Fruit fly (Drosophila melanogaster) whole organism, embryonic: Measurements from ENCODE around the gene Prp16.

Experiments
- Ada2b ChIP-seq: fragments of 200-800 bp; sonication (Bioruptor generic); IDR thresholded peaks from 2 replicates; pipeline ENCODE4 v1.3.6; 2022; ENCODE audit warnings: missing biosample characterization, missing genetic modification characterization
- Atf-2 ChIP-seq: fragments of 200-800 bp; sonication (Bioruptor generic); optimal IDR thresholded peaks from 2 replicates; lab custom pipeline; 2016; ENCODE audit warnings: missing biosample characterization, missing genetic modification characterization
- CG10274 ChIP-seq: fragments of 200-800 bp; sonication (Bioruptor generic); optimal IDR thresholded peaks from 3 replicates; lab custom pipeline; 2017; ENCODE audit warnings: missing biosample characterization, mild to moderate bottlenecking, missing genetic modification characterization
- CG10462 ChIP-seq: fragments of 200-800 bp; sonication (Bioruptor generic); optimal IDR thresholded peaks from 2 replicates; lab custom pipeline; 2016; ENCODE audit warnings: missing biosample characterization, missing genetic modification characterization
- CG10543 ChIP-seq: fragments of 200-800 bp; sonication (Bioruptor generic); optimal IDR thresholded peaks from 3 replicates; lab custom pipeline; 2017; ENCODE audit warnings: missing biosample characterization, mild to moderate bottlenecking, missing genetic modification characterization, moderate library complexity
- CG10654 ChIP-seq: fragments of 200-800 bp; sonication (Bioruptor generic); optimal IDR thresholded peaks from 2 replicates; lab custom pipeline; 2016; ENCODE audit warnings: missing biosample characterization, missing genetic modification characterization
- CG12071 ChIP-seq: fragments of 200-800 bp; sonication (Bioruptor generic); optimal IDR thresholded peaks from 3 replicates; lab custom pipeline; 2018; ENCODE audit warnings: missing biosample characterization, mild to moderate bottlenecking, missing genetic modification characterization
- CG12155 ChIP-seq: fragments of 200-800 bp; sonication (Bioruptor generic); optimal IDR thresholded peaks from 3 replicates; lab custom pipeline; 2016; ENCODE audit warnings: missing biosample characterization, missing genetic modification characterization
- CG13123 ChIP-seq: fragments of 200-800 bp; sonication (Bioruptor generic); optimal IDR thresholded peaks from 2 replicates; lab custom pipeline; 2016; ENCODE audit warnings: missing biosample characterization, missing genetic modification characterization
- CG13894 ChIP-seq: fragments of 200-800 bp; sonication (Bioruptor generic); optimal IDR thresholded peaks from 3 replicates; lab custom pipeline; 2018; ENCODE audit warnings: missing biosample characterization, mild to moderate bottlenecking, missing genetic modification characterization, moderate library complexity
- CG15269 ChIP-seq: fragments of 200-800 bp; sonication (Bioruptor generic); optimal IDR thresholded peaks from 2 replicates; lab custom pipeline; 2018; ENCODE audit warnings: missing biosample characterization, mild to moderate bottlenecking, missing genetic modification characterization, moderate library complexity
- CG16813 ChIP-seq: fragments of 200-800 bp; sonication (Bioruptor generic); IDR thresholded peaks from 3 replicates; pipeline ENCODE4 v1.3.6; 2022; ENCODE audit warnings: missing biosample characterization, missing genetic modification characterization; ENCODE audit not compliant: partially characterized antibody
- CG17802 ChIP-seq: fragments of 200-800 bp; sonication (Bioruptor generic); optimal IDR thresholded peaks from 2 replicates; lab custom pipeline; 2018; ENCODE audit warnings: missing biosample characterization, mild to moderate bottlenecking, missing genetic modification characterization, moderate library complexity
- CG18011 ChIP-seq: fragments of 200-800 bp; sonication (Bioruptor generic); optimal IDR thresholded peaks from 2 replicates; lab custom pipeline; 2017; ENCODE audit warnings: missing biosample characterization, missing genetic modification characterization, mild to moderate bottlenecking, moderate library complexity, missing genotype
- CG2199 ChIP-seq: fragments of 200-800 bp; sonication (Bioruptor generic); IDR thresholded peaks from 3 replicates; pipeline ENCODE4 v1.3.6; 2022; ENCODE audit warnings: missing biosample characterization, missing genetic modification characterization
- CG2678 ChIP-seq: fragments of 200-800 bp; sonication (Bioruptor generic); optimal IDR thresholded peaks from 3 replicates; lab custom pipeline; 2019; ENCODE audit warnings: missing biosample characterization, mild to moderate bottlenecking, missing genetic modification characterization, moderate library complexity
- CG31224 ChIP-seq: fragments of 200-800 bp; sonication (Bioruptor generic); IDR thresholded peaks from 2 replicates; pipeline ENCODE4 v1.3.6; 2022; ENCODE audit warnings: missing biosample characterization, missing genetic modification characterization
- CG3847 ChIP-seq: fragments of 200-800 bp; sonication (Bioruptor generic); IDR thresholded peaks from 2 replicates; pipeline ENCODE4 v1.3.6; 2022; ENCODE audit warnings: missing biosample characterization, missing genetic modification characterization
- CG4617 ChIP-seq: fragments of 200-800 bp; sonication (Bioruptor generic); optimal IDR thresholded peaks from 3 replicates; lab custom pipeline; 2016; ENCODE audit warnings: missing biosample characterization, missing genetic modification characterization, borderline replicate concordance
- CG6654 ChIP-seq: fragments of 200-800 bp; sonication (Bioruptor generic); optimal IDR thresholded peaks from 2 replicates; lab custom pipeline; 2017; ENCODE audit warnings: missing biosample characterization, mild to moderate bottlenecking, missing genetic modification characterization
- CG7839 ChIP-seq: fragments of 200-800 bp; sonication (Bioruptor generic); optimal IDR thresholded peaks from 3 replicates; lab custom pipeline; 2018; ENCODE audit warnings: missing biosample characterization, mild to moderate bottlenecking, missing genetic modification characterization, moderate library complexity
- CG8281 ChIP-seq: fragments of 200-800 bp; sonication (Bioruptor generic); optimal IDR thresholded peaks from 2 replicates; lab custom pipeline; 2018; ENCODE audit warnings: missing biosample characterization, mild to moderate bottlenecking, missing genetic modification characterization, moderate library complexity
- CG9817 ChIP-seq: fragments of 200-800 bp; sonication (Bioruptor generic); optimal IDR thresholded peaks from 2 replicates; lab custom pipeline; 2018; ENCODE audit warnings: missing biosample characterization, mild to moderate bottlenecking, missing genetic modification characterization, moderate library complexity
- Chrac-16 ChIP-seq: fragments of 200-800 bp; sonication (Bioruptor generic); optimal IDR thresholded peaks from 3 replicates; lab custom pipeline; 2016; ENCODE audit warnings: missing biosample characterization, missing genetic modification characterization
- CoRest ChIP-seq: fragments of 200-800 bp; sonication (Bioruptor generic); optimal IDR thresholded peaks from 3 replicates; lab custom pipeline; 2018; ENCODE audit warnings: missing biosample characterization, mild to moderate bottlenecking, missing genetic modification characterization, moderate library complexity
- Dfd ChIP-seq, 2 experiments: fragments of >200 bp; optimal IDR thresholded peaks; 2 replicates each; lab custom pipeline; 2017; ENCODE audit warnings: missing biosample characterization in 2 of 2, missing genetic modification characterization in 2 of 2
- Dp ChIP-seq: fragments of 200-800 bp; sonication (Bioruptor generic); optimal IDR thresholded peaks from 2 replicates; lab custom pipeline; 2018; ENCODE audit warnings: missing biosample characterization, mild to moderate bottlenecking, missing genetic modification characterization, moderate library complexity
- Fer2 ChIP-seq: fragments of 200-800 bp; sonication (Bioruptor generic); optimal IDR thresholded peaks from 2 replicates; lab custom pipeline; 2018; ENCODE audit warnings: missing biosample characterization, mild to moderate bottlenecking, missing genetic modification characterization, moderate library complexity
- Lpt ChIP-seq: fragments of >200 bp; optimal IDR thresholded peaks from 2 replicates; lab custom pipeline; 2018; ENCODE audit warnings: missing biosample characterization, missing genetic modification characterization
- MBD-R2 ChIP-seq: fragments of 200-800 bp; sonication (Bioruptor generic); IDR thresholded peaks from 2 replicates; pipeline ENCODE4 v1.3.6; 2022; ENCODE audit warnings: missing biosample characterization, missing genetic modification characterization
- MESR4 ChIP-seq: fragments of 200-800 bp; sonication (Bioruptor generic); optimal IDR thresholded peaks from 2 replicates; lab custom pipeline; 2018; ENCODE audit warnings: missing biosample characterization, mild to moderate bottlenecking, missing genetic modification characterization, moderate library complexity
- Sry-δ ChIP-seq: fragments of 200-800 bp; sonication (Bioruptor generic); optimal IDR thresholded peaks from 2 replicates; lab custom pipeline; 2016; ENCODE audit warnings: missing biosample characterization, missing genetic modification characterization
- Ssrp ChIP-seq: fragments of 200-800 bp; sonication (Bioruptor generic); optimal IDR thresholded peaks from 2 replicates; lab custom pipeline; 2018; ENCODE audit warnings: missing biosample characterization, mild to moderate bottlenecking, missing genetic modification characterization, moderate library complexity
- YL-1 ChIP-seq: fragments of 200-800 bp; sonication (Bioruptor generic); optimal IDR thresholded peaks from 3 replicates; lab custom pipeline; 2017; ENCODE audit warnings: missing biosample characterization, mild to moderate bottlenecking, missing genetic modification characterization
- ash1 ChIP-seq: fragments of 200-800 bp; sonication (Bioruptor generic); optimal IDR thresholded peaks from 2 replicates; lab custom pipeline; 2018; ENCODE audit warnings: missing biosample characterization, mild to moderate bottlenecking, missing genetic modification characterization
- dati ChIP-seq: fragments of 200-800 bp; sonication (Bioruptor generic); IDR thresholded peaks from 2 replicates; pipeline ENCODE4 v1.3.6; 2022; ENCODE audit warnings: missing biosample characterization, missing genetic modification characterization
- dpn ChIP-seq, 2 experiments: fragments of 200-800 bp; sonication (Bioruptor generic); optimal IDR thresholded peaks; 3 replicates each; lab custom pipeline; 2016; ENCODE audit warnings: missing biosample characterization in 2 of 2, missing genetic modification characterization in 2 of 2
- fd64A ChIP-seq: fragments of 200-800 bp; sonication (Bioruptor generic); optimal IDR thresholded peaks from 3 replicates; lab custom pipeline; 2018; ENCODE audit warnings: missing biosample characterization, mild to moderate bottlenecking, missing genetic modification characterization
- hbn ChIP-seq: fragments of 200-800 bp; sonication (Bioruptor generic); IDR thresholded peaks from 2 replicates; pipeline ENCODE4 v1.3.6; 2022; ENCODE audit warnings: missing biosample characterization, missing genetic modification characterization; ENCODE audit not compliant: partially characterized antibody
- luna ChIP-seq: fragments of 200-800 bp; sonication (Bioruptor generic); optimal IDR thresholded peaks from 2 replicates; lab custom pipeline; 2016; ENCODE audit warnings: missing biosample characterization, missing genetic modification characterization
- org-1 ChIP-seq: fragments of 200-800 bp; sonication (Bioruptor generic); optimal IDR thresholded peaks from 2 replicates; lab custom pipeline; 2017; ENCODE audit warnings: missing biosample characterization, missing genetic modification characterization
- repo ChIP-seq: fragments of 200-800 bp; sonication (Bioruptor generic); optimal IDR thresholded peaks from 2 replicates; lab custom pipeline; 2016; ENCODE audit warnings: missing biosample characterization, missing genetic modification characterization
- sd ChIP-seq: fragments of 200-800 bp; sonication (Bioruptor generic); optimal IDR thresholded peaks from 3 replicates; lab custom pipeline; 2018; ENCODE audit warnings: missing biosample characterization, mild to moderate bottlenecking, missing genetic modification characterization, moderate library complexity
- sqz ChIP-seq: fragments of 200-800 bp; sonication (Bioruptor generic); optimal IDR thresholded peaks from 3 replicates; lab custom pipeline; 2018; ENCODE audit warnings: missing biosample characterization, mild to moderate bottlenecking, missing genetic modification characterization
- tgo ChIP-seq: fragments of 200-800 bp; sonication (Bioruptor generic); IDR thresholded peaks from 3 replicates; pipeline ENCODE4 v1.3.6; 2022; ENCODE audit warnings: missing biosample characterization, missing genetic modification characterization
- trh ChIP-seq: fragments of 200-800 bp; sonication (Bioruptor generic); optimal IDR thresholded peaks from 2 replicates; lab custom pipeline; 2016; ENCODE audit warnings: missing biosample characterization, missing genetic modification characterization
- vvl ChIP-seq: fragments of 200-800 bp; sonication (Bioruptor generic); IDR thresholded peaks from 2 replicates; pipeline ENCODE4 v1.3.6; 2022; ENCODE audit warnings: missing biosample characterization, missing genetic modification characterization

The Prp16 gene

DNA sequence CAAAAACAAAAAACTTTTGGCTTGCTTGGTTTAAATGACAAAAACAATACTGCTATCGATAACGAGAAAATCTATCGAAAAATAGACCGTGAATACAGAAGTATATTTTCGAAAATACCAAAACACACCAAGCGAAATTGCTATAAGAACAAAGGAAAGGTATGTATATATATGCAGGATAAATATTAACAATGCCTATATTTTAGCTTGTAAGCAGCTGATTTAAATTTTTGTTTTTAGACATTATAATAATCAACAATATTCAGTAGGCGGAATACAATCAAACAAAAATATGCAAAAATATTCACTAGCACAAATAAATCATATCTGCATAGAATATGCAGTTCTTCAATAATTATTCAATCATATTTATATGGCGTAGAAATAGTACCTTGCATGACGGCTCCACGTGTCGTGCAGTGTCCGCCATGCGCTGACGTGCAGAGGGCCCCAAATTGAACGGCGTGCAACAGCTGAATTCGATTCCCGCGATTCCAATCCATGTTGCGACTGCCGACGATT is 36.8 kb downstream of the Prp16 start, which contains the start of the genes Fbxl4 and Dus2 (continued):
- TF ChIP-seq CG12155 (GFP tag; lab: Kevin White, UChicago) (peak; percentile 90), CG12071 (peak; percentile 77), dpn (GFP tag; optimal IDR thresholded peaks at IDR 0.05; lab: Kevin White, UChicago) (peak; percentile 92), Chrac-16 (GFP tag; lab: Kevin White, UChicago) (peak; percentile 94), ash1 (GFP tag; lab: Kevin White, UChicago) (peak; percentile 3), CG2199 (GFP tag; lab: Robert Waterston, UW) (peak; percentile 88), CG18011 (GFP tag; lab: Kevin White, UChicago) (peak; percentile 80), Dp (peak; percentile 27), CG10543 (GFP tag; lab: Kevin White, UChicago) (peak; percentile 89), trh (GFP tag; lab: Kevin White, UChicago) (peak; percentile 74), CG10654 (peak; percentile 90), Ssrp (tag; lab: Kevin White, UChicago) (peak; percentile 92), CG6654 (GFP tag; lab: Kevin White, UChicago) (peak; percentile 70), tgo (GFP tag; lab: Robert Waterston, UW) (peak; percentile 92), org-1 (GFP tag; lab: Kevin White, UChicago) (peak; percentile 81), sqz (GFP tag; lab: Kevin White, UChicago) (peak; percentile 74), fd64A (peak; percentile 49), CoRest (peak; percentile 96), Ada2b (peak; percentile 94), CG10462 (GFP tag; lab: Kevin White, UChicago) (peak; percentile 91)

- TF ChIP-seq Dfd (GFP tag; optimal IDR thresholded peaks at IDR 0.05; lab: Kevin White, UChicago): peak in 1 of 2 experiments; percentile 81
- TF ChIP-seq CG7839: no peak
- no peak for TF ChIP-seq Atf-2 (GFP tag; lab: Kevin White, UChicago)
- TF ChIP-seq MESR4 (GFP tag; lab: Kevin White, UChicago): peak; percentile 96
- 0 out of 2 replicates have a peak, but pooled peaks have one; percentile 22 for TF ChIP-seq MBD-R2 (GFP tag; lab: Robert Waterston, UW)
- peak; percentile 37 for TF ChIP-seq Sry-δ (GFP tag; lab: Kevin White, UChicago)
- TF ChIP-seq CG4617: peak; percentile 73
- TF ChIP-seq YL-1: peak; percentile 36
Measured at dm6 chrX:14242479-14242878, 41.3 kb downstream of the Prp16 start, which contains the start of gene mRNA-cap. Gene mRNA-cap (minus strand): TSS chrX:14242822.

DNA sequence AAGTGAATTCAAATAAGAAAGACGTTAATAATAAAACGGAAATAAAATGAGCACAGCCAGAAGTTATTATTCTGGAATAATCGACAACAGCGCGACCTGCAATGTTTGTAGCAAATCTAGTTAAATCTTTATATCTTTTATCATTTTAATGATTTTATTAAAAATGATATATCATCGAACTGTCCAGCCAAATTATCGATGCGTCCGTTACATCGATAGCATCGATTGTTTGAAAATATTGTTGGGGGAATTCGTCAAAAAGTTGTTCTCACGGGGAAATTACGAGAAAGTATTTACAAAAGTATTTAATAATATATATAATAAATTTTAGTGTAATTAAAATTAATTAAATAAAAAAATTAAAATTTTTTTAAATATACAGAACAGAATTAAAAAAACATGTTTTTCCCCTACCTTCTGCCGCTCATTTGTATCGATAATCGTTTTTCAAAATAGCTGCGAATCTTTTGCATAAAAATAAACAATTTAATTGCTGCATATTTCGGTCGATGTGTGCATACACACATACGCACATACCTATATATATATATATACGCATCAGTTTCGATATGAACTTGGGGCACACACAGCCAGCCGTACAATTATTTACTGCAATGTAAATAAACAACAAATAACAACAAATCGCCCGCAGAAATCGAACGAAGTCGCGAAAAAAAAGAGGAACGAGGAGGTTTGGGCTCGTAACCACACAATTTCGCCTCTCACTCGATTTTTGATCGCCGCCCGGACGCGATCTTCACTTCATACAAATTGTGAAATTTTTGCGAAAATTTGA is 42.0 kb downstream of the Prp16 start, which contains the start of gene CG32599:
Gene CG32599, plus strand, starts transcription at position 746 of the 796 bp plus-strand sequence.
- TF ChIP-seq CG3847 (GFP tag; lab: Robert Waterston, UW) (no peak), repo (GFP tag; lab: Kevin White, UChicago) (no peak), CG13894 (tag; lab: Kevin White, UChicago) (no peak), CG16813 (GFP tag; lab: Robert Waterston, UW) (peak; percentile 62), vvl (GFP tag; lab: Robert Waterston, UW) (peak; percentile 70), sd (tag; lab: Kevin White, UChicago) (no peak), CG31224 (GFP tag; lab: Robert Waterston, UW) (no peak), CG17802 (tag; lab: Kevin White, UChicago) (peak; percentile 40), Lpt (GFP tag; lab: Kevin White, UChicago) (no peak), CG13123 (GFP tag; lab: Kevin White, UChicago) (no peak), CG10274 (GFP tag; lab: Kevin White, UChicago) (no peak), CG8281 (tag; lab: Kevin White, UChicago) (no peak), CG15269 (peak; percentile 45), dati (GFP tag; lab: Robert Waterston, UW) (no peak), hbn (GFP tag; lab: Robert Waterston, UW) (peak; percentile 47; the same call in 1 of the 2 replicates), dpn (GFP tag; optimal IDR thresholded peaks at IDR 0.05; lab: Kevin White, UChicago) (no peak), luna (GFP tag; lab: Kevin White, UChicago) (no peak), CG2678 (tag; lab: Kevin White, UChicago) (peak; percentile 46), Fer2 (tag; lab: Kevin White, UChicago) (no peak), CG9817 (peak; percentile 4)
